Fruit fly (Drosophila melanogaster) whole organism, embryonic: Measurements from ENCODE around the gene nmo.

Source experiments
- Aef1 ChIP-seq: fragments of 200-800 bp; sonication (Bioruptor generic); IDR thresholded peaks from 3 replicates; pipeline ENCODE4 v1.3.6; 2022; ENCODE audit warnings: missing biosample characterization, missing genetic modification characterization
- Atf-2 ChIP-seq: fragments of 200-800 bp; sonication (Bioruptor generic); optimal IDR thresholded peaks from 2 replicates; lab custom pipeline; 2016; ENCODE audit warnings: missing biosample characterization, missing genetic modification characterization
- CG10274 ChIP-seq: fragments of 200-800 bp; sonication (Bioruptor generic); optimal IDR thresholded peaks from 3 replicates; lab custom pipeline; 2017; ENCODE audit warnings: missing biosample characterization, mild to moderate bottlenecking, missing genetic modification characterization
- CG10979 ChIP-seq: fragments of 200-800 bp; sonication (Bioruptor generic); optimal IDR thresholded peaks from 2 replicates; lab custom pipeline; 2018; ENCODE audit warnings: missing biosample characterization, mild to moderate bottlenecking, missing genetic modification characterization, moderate library complexity
- CG11398 ChIP-seq: fragments of 200-800 bp; sonication (Bioruptor generic); optimal IDR thresholded peaks from 2 replicates; lab custom pipeline; 2016; ENCODE audit warnings: missing biosample characterization, missing genetic modification characterization
- CG11695 ChIP-seq: fragments of 200-800 bp; sonication (Bioruptor generic); IDR thresholded peaks from 3 replicates; pipeline ENCODE4 v1.3.6; 2022; ENCODE audit warnings: missing biosample characterization, missing genetic modification characterization
- CG12744 ChIP-seq: fragments of 200-800 bp; sonication (Bioruptor generic); optimal IDR thresholded peaks from 2 replicates; lab custom pipeline; 2016; ENCODE audit warnings: missing biosample characterization, missing genetic modification characterization
- CG14014 ChIP-seq: fragments of 200-800 bp; sonication (Bioruptor generic); IDR thresholded peaks from 2 replicates; pipeline ENCODE4 v1.3.6; 2022; ENCODE audit warnings: missing biosample characterization, missing genetic modification characterization
- CG18011 ChIP-seq: fragments of 200-800 bp; sonication (Bioruptor generic); optimal IDR thresholded peaks from 2 replicates; lab custom pipeline; 2017; ENCODE audit warnings: missing biosample characterization, missing genetic modification characterization, mild to moderate bottlenecking, moderate library complexity, missing genotype
- CG2120 ChIP-seq: fragments of 200-800 bp; sonication (Bioruptor generic); optimal IDR thresholded peaks from 3 replicates; lab custom pipeline; 2016; ENCODE audit warnings: missing biosample characterization, missing genetic modification characterization
- CG2129 ChIP-seq: fragments of 200-800 bp; sonication (Bioruptor generic); IDR thresholded peaks from 2 replicates; pipeline ENCODE4 v1.3.6; 2022; ENCODE audit warnings: missing biosample characterization, missing genetic modification characterization; ENCODE audit not compliant: partially characterized antibody
- CG2202 ChIP-seq: fragments of 200-800 bp; sonication (Bioruptor generic); optimal IDR thresholded peaks from 2 replicates; lab custom pipeline; 2018; ENCODE audit warnings: missing biosample characterization, mild to moderate bottlenecking, missing genetic modification characterization
- CG2875 ChIP-seq: fragments of 200-800 bp; sonication (Bioruptor generic); optimal IDR thresholded peaks from 2 replicates; lab custom pipeline; 2017; ENCODE audit warnings: missing biosample characterization, mild to moderate bottlenecking, missing genetic modification characterization, missing genetic modification reagents
- CG4707 ChIP-seq: fragments of 200-800 bp; sonication (Bioruptor generic); optimal IDR thresholded peaks from 2 replicates; lab custom pipeline; 2018; ENCODE audit warnings: missing biosample characterization, mild to moderate bottlenecking, missing genetic modification characterization, moderate library complexity
- CG5180 ChIP-seq: fragments of 200-800 bp; sonication (Bioruptor generic); optimal IDR thresholded peaks from 3 replicates; lab custom pipeline; 2017; ENCODE audit warnings: missing biosample characterization, missing genetic modification characterization, mild to moderate bottlenecking, moderate library complexity, missing genetic modification reagents
- CG6689 ChIP-seq: fragments of 200-800 bp; sonication (Bioruptor generic); IDR thresholded peaks from 2 replicates; pipeline ENCODE4 v1.3.6; 2022; ENCODE audit warnings: missing biosample characterization, missing genetic modification characterization
- CG6765 ChIP-seq: fragments of 200-800 bp; sonication (Bioruptor generic); optimal IDR thresholded peaks from 3 replicates; lab custom pipeline; 2017; ENCODE audit warnings: missing biosample characterization, mild to moderate bottlenecking, missing genetic modification characterization
- CG8924 ChIP-seq: fragments of 200-800 bp; optimal IDR thresholded peaks from 3 replicates; lab custom pipeline; 2019; ENCODE audit warnings: missing biosample characterization, mild to moderate bottlenecking, missing genetic modification characterization, moderate library complexity
- CG9797 ChIP-seq: fragments of 200-800 bp; sonication (Bioruptor generic); optimal IDR thresholded peaks from 3 replicates; lab custom pipeline; 2018; ENCODE audit warnings: missing biosample characterization, mild to moderate bottlenecking, missing genetic modification characterization
- Dll ChIP-seq: fragments of 200-800 bp; sonication (Bioruptor generic); IDR thresholded peaks from 4 replicates; pipeline ENCODE4 v1.3.6; 2022; ENCODE audit warnings: missing biosample characterization, missing genetic modification characterization; ENCODE audit not compliant: partially characterized antibody
- Dref ChIP-seq: fragments of 200-800 bp; sonication (Bioruptor generic); IDR thresholded peaks from 2 replicates; pipeline ENCODE4 v1.3.6; 2022; ENCODE audit warnings: missing biosample characterization, missing genetic modification characterization
- Drgx ChIP-seq: fragments of 200-800 bp; sonication (Bioruptor generic); IDR thresholded peaks from 2 replicates; pipeline ENCODE4 v1.3.6; 2022; ENCODE audit warnings: missing biosample characterization, missing genetic modification characterization
- E2f1 ChIP-seq: fragments of 200-800 bp; sonication (Bioruptor generic); IDR thresholded peaks from 2 replicates; pipeline ENCODE4 v1.3.6; 2022; ENCODE audit warnings: missing biosample characterization, missing genetic modification characterization
- HmgD ChIP-seq: fragments of 200-800 bp; sonication (Bioruptor generic); optimal IDR thresholded peaks from 3 replicates; lab custom pipeline; 2016; ENCODE audit warnings: missing biosample characterization, missing genetic modification characterization
- Jarid2 ChIP-seq: fragments of 200-800 bp; sonication (Bioruptor generic); optimal IDR thresholded peaks from 3 replicates; lab custom pipeline; 2017; ENCODE audit warnings: mild to moderate bottlenecking, missing biosample characterization, missing genetic modification reagents, missing genetic modification characterization
- Lim3 ChIP-seq: fragments of 200-800 bp; sonication (Bioruptor generic); IDR thresholded peaks from 2 replicates; pipeline ENCODE4 v1.3.6; 2022; ENCODE audit warnings: missing biosample characterization, missing genetic modification characterization
- NC2β ChIP-seq: fragments of 200-800 bp; sonication (Bioruptor generic); optimal IDR thresholded peaks from 2 replicates; lab custom pipeline; 2016; ENCODE audit warnings: missing biosample characterization, missing genetic modification characterization
- NFAT ChIP-seq: fragments of 200-800 bp; sonication (Bioruptor generic); IDR thresholded peaks from 2 replicates; pipeline ENCODE4 v1.3.6; 2022; ENCODE audit warnings: missing biosample characterization, missing genetic modification characterization
- Side ChIP-seq: fragments of 200-800 bp; sonication (Bioruptor generic); optimal IDR thresholded peaks from 2 replicates; lab custom pipeline; 2016; ENCODE audit warnings: missing biosample characterization, missing genetic modification characterization
- Xrp1 ChIP-seq: fragments of 200-800 bp; sonication (Bioruptor generic); IDR thresholded peaks from 2 replicates; pipeline ENCODE4 v1.3.6; 2022; ENCODE audit warnings: missing biosample characterization, missing genetic modification characterization
- cad ChIP-seq: fragments of >200 bp; optimal IDR thresholded peaks from 2 replicates; lab custom pipeline; 2017; ENCODE audit warnings: missing biosample characterization, missing genetic modification characterization
- chm ChIP-seq: fragments of 200-800 bp; sonication (Bioruptor generic); IDR thresholded peaks from 2 replicates; pipeline ENCODE4 v1.3.6; 2022; ENCODE audit warnings: missing biosample characterization, missing genetic modification characterization
- chn ChIP-seq: fragments of 200-800 bp; sonication (Bioruptor generic); optimal IDR thresholded peaks from 2 replicates; lab custom pipeline; 2016; ENCODE audit warnings: missing biosample characterization, missing genetic modification characterization
- corto ChIP-seq: fragments of 200-800 bp; sonication (Bioruptor generic); optimal IDR thresholded peaks from 2 replicates; lab custom pipeline; 2016; ENCODE audit warnings: missing biosample characterization, mild to moderate bottlenecking, missing genetic modification characterization, moderate library complexity
- crc ChIP-seq: fragments of 200-800 bp; sonication (Bioruptor generic); optimal IDR thresholded peaks from 2 replicates; lab custom pipeline; 2016; ENCODE audit warnings: missing biosample characterization, missing genetic modification characterization
- croc ChIP-seq: fragments of 200-800 bp; sonication (Bioruptor generic); conservative IDR thresholded peaks from 3 replicates; pipeline ENCODE4 v1.3.6; 2022; ENCODE audit warnings: missing biosample characterization, missing genetic modification characterization
- eve ChIP-seq, 2 experiments: fragments of >200 bp; optimal IDR thresholded peaks; 2 replicates each; lab custom pipeline; 2017; ENCODE audit warnings: missing biosample characterization in 2 of 2, missing genetic modification characterization in 2 of 2
- fd96Cb ChIP-seq: fragments of 200-800 bp; sonication (Bioruptor generic); optimal IDR thresholded peaks from 2 replicates; lab custom pipeline; 2018; ENCODE audit warnings: missing biosample characterization, mild to moderate bottlenecking, missing genetic modification characterization, moderate library complexity
- grn ChIP-seq: fragments of 200-800 bp; sonication (Bioruptor generic); optimal IDR thresholded peaks from 3 replicates; lab custom pipeline; 2017; ENCODE audit warnings: missing biosample characterization, missing genetic modification characterization
- gro ChIP-seq: fragments of 200-800 bp; sonication (Bioruptor generic); optimal IDR thresholded peaks from 2 replicates; lab custom pipeline; 2016; ENCODE audit warnings: missing biosample characterization, missing genetic modification characterization
- lov ChIP-seq, 2 experiments: fragments of 200-800 bp in 1 of 2; fragments of >200 bp in 1 of 2; sonication (Bioruptor generic) in 1 of 2; IDR thresholded peaks in 1 of 2; optimal IDR thresholded peaks in 1 of 2; 2 replicates in 1 of 2; 3 replicates in 1 of 2; pipeline versions ENCODE4 v1.3.6 to Lab custom; 2017 to 2022; ENCODE audit warnings: missing biosample characterization in 1 of 2, missing genetic modification characterization in 1 of 2
- nmo ChIP-seq: fragments of 200-800 bp; sonication (Bioruptor generic); optimal IDR thresholded peaks from 2 replicates; lab custom pipeline; 2018; ENCODE audit warnings: missing biosample characterization, mild to moderate bottlenecking, missing genetic modification characterization, moderate library complexity
- nom ChIP-seq: fragments of 200-800 bp; sonication (Bioruptor generic); optimal IDR thresholded peaks from 2 replicates; lab custom pipeline; 2017; ENCODE audit warnings: missing biosample characterization, missing genetic modification characterization, mild to moderate bottlenecking, moderate library complexity, missing genetic modification reagents
- oc ChIP-seq: fragments of 200-800 bp; sonication (Bioruptor generic); optimal IDR thresholded peaks from 2 replicates; lab custom pipeline; 2018; ENCODE audit warnings: missing biosample characterization, mild to moderate bottlenecking, missing genetic modification characterization, moderate library complexity
- pros ChIP-seq: fragments of 200-800 bp; sonication (Bioruptor generic); optimal IDR thresholded peaks from 3 replicates; lab custom pipeline; 2019; ENCODE audit warnings: missing biosample characterization, mild to moderate bottlenecking, missing genetic modification characterization, moderate library complexity
- repo ChIP-seq: fragments of 200-800 bp; sonication (Bioruptor generic); optimal IDR thresholded peaks from 2 replicates; lab custom pipeline; 2016; ENCODE audit warnings: missing biosample characterization, missing genetic modification characterization
- rib ChIP-seq: fragments of 200-800 bp; sonication (Bioruptor generic); IDR thresholded peaks from 2 replicates; pipeline ENCODE4 v1.3.6; 2022; ENCODE audit warnings: missing biosample characterization, missing genetic modification characterization
- slbo ChIP-seq: fragments of 200-800 bp; sonication (Bioruptor generic); IDR thresholded peaks from 2 replicates; pipeline ENCODE4 v1.3.6; 2022; ENCODE audit warnings: missing biosample characterization, missing genetic modification characterization
- sr ChIP-seq: fragments of 200-800 bp; sonication (Bioruptor generic); IDR thresholded peaks from 3 replicates; pipeline ENCODE4 v1.3.6; 2022; ENCODE audit warnings: missing biosample characterization, missing genetic modification characterization
- twi ChIP-seq: fragments of 200-800 bp; optimal IDR thresholded peaks from 2 replicates; lab custom pipeline; 2019; ENCODE audit warnings: missing biosample characterization, mild to moderate bottlenecking, missing genetic modification characterization, moderate library complexity
- unpg ChIP-seq: fragments of 200-800 bp; sonication (Bioruptor generic); optimal IDR thresholded peaks from 3 replicates; lab custom pipeline; 2018; ENCODE audit warnings: missing biosample characterization, mild to moderate bottlenecking, missing genetic modification characterization, moderate library complexity
- wor ChIP-seq: fragments of 200-800 bp; sonication (Bioruptor generic); IDR thresholded peaks from 2 replicates; pipeline ENCODE4 v1.3.6; 2022; ENCODE audit warnings: missing biosample characterization, missing genetic modification characterization

nmo gene

dm6 chr3L:7952978-7953377 lies 25.9 kb upstream of the nmo start (continued):
- no peak for TF ChIP-seq slbo (GFP tag; lab: Robert Waterston, UW)
- no peak for TF ChIP-seq cad (GFP tag; lab: Kevin White, UChicago)
- TF ChIP-seq CG11695 (GFP tag; lab: Robert Waterston, UW) = no peak; the same call in 2 of the 3 replicates
- TF ChIP-seq Drgx = no peak
- no peak for TF ChIP-seq CG2129 (GFP tag; lab: Robert Waterston, UW)
- no peak for TF ChIP-seq NC2β (GFP tag; lab: Kevin White, UChicago)
- no peak for TF ChIP-seq HmgD (GFP tag; lab: Kevin White, UChicago)
- no peak for TF ChIP-seq Side
- no peak for TF ChIP-seq E2f1 (GFP tag; lab: Robert Waterston, UW)
- TF ChIP-seq NFAT (GFP tag; lab: Robert Waterston, UW) = no peak
- no peak for TF ChIP-seq gro (GFP tag; lab: Kevin White, UChicago)
- no peak for TF ChIP-seq Atf-2 (GFP tag; lab: Kevin White, UChicago)
- peak; percentile 69 for TF ChIP-seq CG10979 (tag; lab: Kevin White, UChicago)
- TF ChIP-seq CG12744 = no peak
- peak; percentile 12 for TF ChIP-seq CG8924 (tag; lab: Kevin White, UChicago)
- TF ChIP-seq CG11398 = no peak
- peak; percentile 54 for TF ChIP-seq CG4707
- no peak for TF ChIP-seq CG6765
- no peak for TF ChIP-seq lov (optimal IDR thresholded peaks at IDR 0.05; lab: Kevin White, UChicago)
- no peak for TF ChIP-seq lov (GFP tag; IDR thresholded peaks at IDR 0.05; lab: Robert Waterston, UW)
- TF ChIP-seq Aef1 (GFP tag; lab: Robert Waterston, UW) = no peak
- TF ChIP-seq rib (GFP tag; lab: Robert Waterston, UW) = no peak
- TF ChIP-seq crc (GFP tag; lab: Kevin White, UChicago) = no peak
- no peak for TF ChIP-seq chm (GFP tag; lab: Robert Waterston, UW)
- TF ChIP-seq CG2875 (GFP tag; lab: Kevin White, UChicago) = no peak
- no peak for TF ChIP-seq CG2202
- no peak for TF ChIP-seq croc (GFP tag; lab: Robert Waterston, UW)
- TF ChIP-seq nom (GFP tag; lab: Kevin White, UChicago) = no peak
- peak; percentile 64 for TF ChIP-seq nmo
- TF ChIP-seq eve (GFP tag; optimal IDR thresholded peaks at IDR 0.05; lab: Kevin White, UChicago) = no peak
- no peak for TF ChIP-seq chn (GFP tag; lab: Kevin White, UChicago)
- no peak for TF ChIP-seq pros (GFP tag; lab: Kevin White, UChicago)
- no peak for TF ChIP-seq CG14014 (GFP tag; lab: Robert Waterston, UW)
- TF ChIP-seq CG2120 (GFP tag; lab: Kevin White, UChicago) = no peak
- no peak for TF ChIP-seq Dll (GFP tag; lab: Robert Waterston, UW)
- no peak for TF ChIP-seq CG18011 (GFP tag; lab: Kevin White, UChicago)
- TF ChIP-seq Xrp1 (GFP tag; lab: Robert Waterston, UW) = peak; percentile 46; the same call in 1 of the 2 replicates
- TF ChIP-seq corto (GFP tag; lab: Kevin White, UChicago) = no peak
- no peak for TF ChIP-seq Jarid2 (GFP tag; lab: Kevin White, UChicago)
- no peak for TF ChIP-seq sr
- no peak for TF ChIP-seq wor (GFP tag; lab: Robert Waterston, UW)
- no peak for TF ChIP-seq CG9797 (GFP tag; lab: Kevin White, UChicago)
- no peak for TF ChIP-seq CG5180 (GFP tag; lab: Kevin White, UChicago)
- TF ChIP-seq repo (GFP tag; lab: Kevin White, UChicago) = no peak
- no peak for TF ChIP-seq twi (tag; lab: Kevin White, UChicago)
- no peak for TF ChIP-seq CG10274
- TF ChIP-seq unpg (GFP tag; lab: Kevin White, UChicago) = no peak
- TF ChIP-seq Lim3 = no peak
- TF ChIP-seq Dref (GFP tag; lab: Robert Waterston, UW) = no peak
- TF ChIP-seq oc (tag; lab: Kevin White, UChicago) = no peak
- no peak for TF ChIP-seq grn (GFP tag; lab: Kevin White, UChicago)
- peak; percentile 52 for TF ChIP-seq fd96Cb
- TF ChIP-seq CG6689 (GFP tag; lab: Robert Waterston, UW) = 0 out of 2 replicates have a peak, but pooled peaks have one; percentile 39
